Worm (Caenorhabditis elegans) whole organism, L1 larva: ENCODE measurements around the gene blos-2.
A peak's percentile ranks its signal among the peaks of the same experiment; 100 is the strongest.
"Not testable (repeated sequence)": the region's sequence is repeated elsewhere in the genome, so short reads cannot be mapped to it uniquely, and the experiment has no call there.

ENCODE experiments used
- C16A3.4 ChIP-seq: fragments of 150-350 bp; optimal IDR thresholded peaks from 2 replicates; lab custom pipeline; 2014; ENCODE audit warnings: missing biosample characterization, missing genetic modification characterization
- C34B4.2 ChIP-seq: sonication (generic microtip); optimal IDR thresholded peaks from 2 replicates; lab custom pipeline; 2017; ENCODE audit warnings: mild to moderate bottlenecking, missing genetic modification characterization, missing compliant biosample characterization
- F16B12.6 ChIP-seq: fragments of 150-350 bp; optimal IDR thresholded peaks from 2 replicates; lab custom pipeline; 2014; ENCODE audit warnings: missing biosample characterization, missing genetic modification characterization
- alr-1 ChIP-seq: fragments of 200-800 bp; sonication (Bioruptor generic); optimal IDR thresholded peaks from 2 replicates; lab custom pipeline; 2018; ENCODE audit warnings: borderline replicate concordance, mild to moderate bottlenecking, missing genetic modification characterization, missing compliant biosample characterization
- ama-1 ChIP-seq: fragments of 150-350 bp; optimal IDR thresholded peaks from 2 replicates; lab custom pipeline; 2014
- ceh-82 ChIP-seq, 3 experiments: fragments of 150-350 bp in 1 of 3; sonication (generic microtip) in 2 of 3; optimal IDR thresholded peaks; 2 replicates each; lab custom pipeline; 2014 to 2017; ENCODE audit warnings: missing biosample characterization in 3 of 3, missing genetic modification characterization in 3 of 3
- ceh-90 ChIP-seq: sonication (generic microtip); optimal IDR thresholded peaks from 2 replicates; lab custom pipeline; 2016; ENCODE audit warnings: missing genetic modification characterization, missing compliant biosample characterization
- ces-1 ChIP-seq: fragments of 150-350 bp; optimal IDR thresholded peaks from 2 replicates; lab custom pipeline; 2014; ENCODE audit warnings: missing biosample characterization, missing genetic modification reagents, missing genetic modification characterization
- dpl-1 ChIP-seq, 3 experiments: fragments of 150-350 bp in 2 of 3; sonication (generic microtip) in 1 of 3; optimal IDR thresholded peaks; 2 replicates each; lab custom pipeline; 2014 to 2017; ENCODE audit warnings: missing biosample characterization in 3 of 3, missing genetic modification characterization in 3 of 3, missing genetic modification reagents in 3 of 3
- efl-1 ChIP-seq, 4 experiments: fragments of 150-350 bp; optimal IDR thresholded peaks in 3 of 4; peaks in 1 of 4; 1 replicate in 1 of 4; 2 replicates in 3 of 4; lab custom pipeline; 2014; ENCODE audit warnings: missing biosample characterization in 2 of 4, missing genetic modification characterization in 2 of 4, missing genetic modification reagents in 2 of 4
- efl-3 ChIP-seq: fragments of 200-800 bp; sonication (Bioruptor generic); optimal IDR thresholded peaks from 2 replicates; lab custom pipeline; 2018; ENCODE audit warnings: mild to moderate bottlenecking, missing genetic modification characterization, missing compliant biosample characterization
- egl-13 ChIP-seq: sonication (generic microtip); optimal IDR thresholded peaks from 2 replicates; lab custom pipeline; 2016; ENCODE audit warnings: missing genotype, missing genetic modification reagents, missing genetic modification characterization, missing compliant biosample characterization
- elt-2 ChIP-seq: sonication (generic microtip); optimal IDR thresholded peaks from 2 replicates; lab custom pipeline; 2016; ENCODE audit warnings: missing genetic modification characterization, mild to moderate bottlenecking, inconsistent platforms, missing compliant biosample characterization, missing genetic modification reagents
- elt-3 ChIP-seq, 6 experiments: fragments of 150-350 bp in 1 of 6; sonication (generic microtip); optimal IDR thresholded peaks; 2 replicates each; lab custom pipeline; 2017 to 2018; ENCODE audit warnings: missing biosample characterization in 6 of 6, missing genetic modification characterization in 6 of 6, inconsistent platforms in 1 of 6
- fkh-10 ChIP-seq: sonication (generic microtip); optimal IDR thresholded peaks from 2 replicates; lab custom pipeline; 2017; ENCODE audit warnings: missing biosample characterization, missing genetic modification reagents, missing genetic modification characterization
- fkh-4 ChIP-seq: sonication (generic microtip); optimal IDR thresholded peaks from 2 replicates; lab custom pipeline; 2016; ENCODE audit warnings: missing compliant biosample characterization, missing genetic modification characterization, borderline replicate concordance
- fkh-8 ChIP-seq: sonication (generic microtip); optimal IDR thresholded peaks from 2 replicates; lab custom pipeline; 2016; ENCODE audit warnings: mild to moderate bottlenecking, missing genetic modification characterization, missing compliant biosample characterization
- hlh-4 ChIP-seq: sonication (generic microtip); optimal IDR thresholded peaks from 2 replicates; lab custom pipeline; 2016; ENCODE audit warnings: mild to moderate bottlenecking, missing genetic modification characterization, missing compliant biosample characterization
- lin-13 ChIP-seq: fragments of 150-350 bp; optimal IDR thresholded peaks from 2 replicates; lab custom pipeline; 2014; ENCODE audit warnings: missing biosample characterization, missing genetic modification reagents, missing genetic modification characterization
- lin-15B ChIP-seq: fragments of 150-350 bp; sonication (generic microtip); optimal IDR thresholded peaks from 3 replicates; lab custom pipeline; 2014; ENCODE audit warnings: missing biosample characterization, missing genetic modification characterization
- lin-35 ChIP-seq, 2 experiments: fragments of 150-350 bp; optimal IDR thresholded peaks; 2 replicates each; lab custom pipeline; 2014; ENCODE audit warnings: missing biosample characterization in 2 of 2, missing genetic modification characterization in 2 of 2, missing genetic modification reagents in 2 of 2
- lin-39 ChIP-seq: fragments of 150-350 bp; optimal IDR thresholded peaks from 2 replicates; lab custom pipeline; 2014; ENCODE audit warnings: missing biosample characterization, missing genetic modification reagents, missing genetic modification characterization
- lir-3 ChIP-seq: sonication (generic microtip); optimal IDR thresholded peaks from 2 replicates; lab custom pipeline; 2016; ENCODE audit warnings: mild to moderate bottlenecking, missing genetic modification characterization, moderate library complexity, missing compliant biosample characterization; ENCODE audit not compliant: poor library complexity
- mab-9 ChIP-seq: fragments of 200-800 bp; sonication (Bioruptor generic); IDR thresholded peaks from 2 replicates; pipeline ENCODE4 v1.3.6; 2022; ENCODE audit warnings: missing genetic modification reagents, missing genetic modification characterization, missing compliant biosample characterization
- mdl-1 ChIP-seq, 2 experiments: fragments of 150-350 bp; optimal IDR thresholded peaks; 2 replicates each; lab custom pipeline; 2014 to 2017; ENCODE audit warnings: missing biosample characterization in 2 of 2, missing genetic modification characterization in 2 of 2, inconsistent platforms in 1 of 2
- mef-2 ChIP-seq: fragments of 150-350 bp; optimal IDR thresholded peaks from 2 replicates; lab custom pipeline; 2014; ENCODE audit warnings: missing biosample characterization, missing genetic modification characterization
- nhr-12 ChIP-seq: sonication (generic microtip); optimal IDR thresholded peaks from 2 replicates; lab custom pipeline; 2017; ENCODE audit warnings: missing biosample characterization, missing genetic modification characterization
- nhr-19 ChIP-seq: fragments of 200-800 bp; sonication (Bioruptor generic); conservative IDR thresholded peaks from 2 replicates; pipeline ENCODE4 v1.3.6; 2022; ENCODE audit warnings: missing genetic modification characterization, missing compliant biosample characterization
- nhr-47 ChIP-seq: sonication (generic microtip); optimal IDR thresholded peaks from 2 replicates; lab custom pipeline; 2016; ENCODE audit warnings: mild to moderate bottlenecking, missing genetic modification characterization, moderate library complexity, missing compliant biosample characterization
- nhr-76 ChIP-seq: sonication (generic microtip); optimal IDR thresholded peaks from 2 replicates; lab custom pipeline; 2017; ENCODE audit warnings: missing biosample characterization, missing genetic modification characterization
- sox-4 ChIP-seq: sonication (generic microtip); optimal IDR thresholded peaks from 2 replicates; lab custom pipeline; 2016; ENCODE audit warnings: missing genetic modification characterization, missing compliant biosample characterization
- sptf-1 ChIP-seq: fragments of 150-350 bp; optimal IDR thresholded peaks from 2 replicates; lab custom pipeline; 2014; ENCODE audit warnings: missing biosample characterization, missing genetic modification characterization
- swsn-7 ChIP-seq: sonication (generic microtip); optimal IDR thresholded peaks from 2 replicates; lab custom pipeline; 2016; ENCODE audit warnings: missing genetic modification characterization, missing compliant biosample characterization
- tbx-2 ChIP-seq: sonication (generic microtip); optimal IDR thresholded peaks from 2 replicates; lab custom pipeline; 2016; ENCODE audit warnings: missing genetic modification characterization, missing compliant biosample characterization
- unc-130 ChIP-seq: fragments of 150-350 bp; optimal IDR thresholded peaks from 2 replicates; lab custom pipeline; 2017; ENCODE audit warnings: missing biosample characterization, missing genetic modification characterization, inconsistent platforms
- unc-30 ChIP-seq: sonication (generic microtip); optimal IDR thresholded peaks from 2 replicates; lab custom pipeline; 2017; ENCODE audit warnings: missing biosample characterization, missing genetic modification characterization
- unc-98 ChIP-seq: fragments of 200-800 bp; sonication (Bioruptor generic); IDR thresholded peaks from 2 replicates; pipeline ENCODE4 v1.3.6; 2022; ENCODE audit warnings: missing genetic modification characterization, missing compliant biosample characterization
- ztf-11 ChIP-seq, 2 experiments: sonication (generic microtip); optimal IDR thresholded peaks; 2 replicates each; lab custom pipeline; 2016 to 2017; ENCODE audit warnings: missing genetic modification characterization in 2 of 2, missing biosample characterization in 1 of 2, missing compliant biosample characterization in 1 of 2

The blos-2 gene

ce11 chrIV:6298253-6298652 is 35.8 kb upstream of the blos-2 start, which contains the start of gene srv-27:
Gene srv-27 (minus strand): TSS chrIV:6298353.
- TF ChIP-seq tbx-2 (tag; lab: Kevin White, UChicago) (no peak), fkh-8 (peak; percentile 16), C16A3.4 (tag; lab: Kevin White, UChicago) (no peak), fkh-10 (no peak), lir-3 (tag; lab: Kevin White, UChicago) (no peak)

ce11 chrIV:6299523-6299922 is 34.5 kb upstream of the blos-2 start:
- TF ChIP-seq unc-98 = no peak
- no peak for TF ChIP-seq dpl-1 (GFP tag; optimal IDR thresholded peaks at IDR 0.05; lab: Kevin White, UChicago)

- TF ChIP-seq efl-1 (optimal IDR thresholded peaks at IDR 0.05; lab: Kevin White, UChicago) = no peak
- peak in 1 of 2 experiments; percentile 48 for TF ChIP-seq efl-1 (GFP tag; optimal IDR thresholded peaks at IDR 0.05 in 1 of 2; lab: Kevin White, UChicago)
- TF ChIP-seq F16B12.6 (tag; lab: Kevin White, UChicago) = no peak
Measured at ce11 chrIV:6301764-6302163, 32.3 kb upstream of the blos-2 start, which contains the start of gene srv-26. Gene srv-26 (minus strand): TSS chrIV:6301864.

- TF ChIP-seq dpl-1 (GFP tag; optimal IDR thresholded peaks at IDR 0.05; lab: Kevin White, UChicago) (no peak), egl-13 (tag; lab: Kevin White, UChicago) (no peak), mab-9 (no peak), mdl-1 (tag; optimal IDR thresholded peaks at IDR 0.05; lab: Kevin White, UChicago) (no peak), sptf-1 (tag; lab: Kevin White, UChicago) (no peak), ceh-82 (tag; optimal IDR thresholded peaks at IDR 0.05; lab: Kevin White, UChicago) (no peak), nhr-12 (no peak), nhr-47 (tag; lab: Kevin White, UChicago) (no peak)
Measured at ce11 chrIV:6303642-6304041, 30.4 kb upstream of the blos-2 start, which contains the start of gene srv-25. Gene srv-25 (minus strand): TSS chrIV:6303742.

- TF ChIP-seq swsn-7 = no peak
Measured at ce11 chrIV:6307439-6307838, 26.6 kb upstream of the blos-2 start, which contains the start of gene csp-2. Gene csp-2 (plus strand): TSS chrIV:6307739.

- TF ChIP-seq elt-2 (tag; lab: Kevin White, UChicago); lin-35 (GFP tag; optimal IDR thresholded peaks at IDR 0.05; lab: Kevin White, UChicago); unc-30 (tag; lab: Kevin White, UChicago): not testable (repeated sequence)
- TF ChIP-seq, all 84 proteins: peak for 0; not testable (repeated sequence) for 84
Measured at ce11 chrIV:6317357-6317756, 16.7 kb upstream of the blos-2 start, which contains the start of gene Y73B6BL.12. Gene Y73B6BL.12 (minus strand): TSS chrIV:6317457.

ce11 chrIV:6321667-6322066 is 12.3 kb upstream of the blos-2 start, which contains the start of gene Y73B6BL.29:
Gene Y73B6BL.29 (plus strand): TSS chrIV:6321929.
- TF ChIP-seq mdl-1 (tag; optimal IDR thresholded peaks at IDR 0.05; lab: Kevin White, UChicago) (peak in 1 of 2 experiments; percentile 82), C34B4.2 (tag; lab: Kevin White, UChicago) (peak; percentile 72), alr-1 (tag; lab: Kevin White, UChicago) (no peak), lin-35 (GFP tag; optimal IDR thresholded peaks at IDR 0.05; lab: Kevin White, UChicago) (peak; percentile 99), efl-3 (GFP tag; lab: Kevin White, UChicago) (peak; percentile 87), nhr-76 (no peak), ces-1 (GFP tag; lab: Kevin White, UChicago) (no peak), sox-4 (tag; lab: Kevin White, UChicago) (peak; percentile 96), nhr-19 (GFP tag; lab: Robert Waterston, UW) (peak; percentile 94), swsn-7 (peak; percentile 95), mef-2 (peak; percentile 16), unc-30 (tag; lab: Kevin White, UChicago) (no peak), elt-3 (tag; optimal IDR thresholded peaks at IDR 0.05; lab: Kevin White, UChicago) (peak in 2 of 6 experiments; percentile 71 to 74), ztf-11 (tag; optimal IDR thresholded peaks at IDR 0.05; lab: Kevin White, UChicago) (peak in 1 of 2 experiments; percentile 98), ama-1 (peak; percentile 72), unc-130 (tag; lab: Kevin White, UChicago) (peak; percentile 92), nhr-47 (tag; lab: Kevin White, UChicago) (peak; percentile 97), hlh-4 (peak; percentile 79), lin-15B (tag; lab: Kevin White, UChicago) (peak; percentile 78), unc-98 (peak; percentile 96), fkh-4 (tag; lab: Kevin White, UChicago) (peak; percentile 99), lin-39 (peak; percentile 93), lin-13 (GFP tag; lab: Kevin White, UChicago) (peak; percentile 89), egl-13 (tag; lab: Kevin White, UChicago) (peak; percentile 98), ceh-90 (peak; percentile 100)
